Worm (Caenorhabditis elegans): ENCODE data around the gene Y50D4A.4.

DNA sequence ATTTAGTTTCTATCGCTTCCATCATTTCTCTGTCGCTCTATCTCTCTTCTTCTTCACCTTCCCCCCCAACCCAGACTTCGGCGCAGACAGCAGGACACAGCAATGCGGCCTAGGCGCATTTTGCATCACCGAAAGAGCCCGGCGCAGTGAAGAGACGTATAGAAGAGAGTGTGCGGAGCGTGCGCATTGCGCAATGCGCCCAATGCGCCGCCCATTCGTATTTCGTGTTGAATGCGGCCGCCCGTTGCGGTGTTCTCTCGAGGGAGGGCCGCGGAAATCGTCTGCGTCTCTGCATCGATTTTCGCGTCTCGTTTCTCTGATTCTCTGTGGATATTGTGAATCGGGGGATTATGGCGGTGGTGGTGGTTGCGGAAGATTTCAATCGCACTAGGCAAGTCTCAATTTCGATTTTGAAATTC is 44.6 kb downstream of the Y50D4A.4 start:
- TF ChIP-seq ceh-82 (tag; optimal IDR thresholded peaks at IDR 0.05), result no peak
- TF ChIP-seq lin-13 (GFP tag; optimal IDR thresholded peaks at IDR 0.05), result peak; percentile 98
- TF ChIP-seq lsy-2 (tag; optimal IDR thresholded peaks at IDR 0.05), result peak; percentile 93 to 95
- TF ChIP-seq unc-39 (tag; optimal IDR thresholded peaks at IDR 0.05), result peak; percentile 69
- peak; percentile 76 for TF ChIP-seq ces-1 (GFP tag; optimal IDR thresholded peaks at IDR 0.05)
- peak; percentile 99 for TF ChIP-seq zfp-3 (GFP tag; conservative IDR thresholded peaks at IDR 0.05)
- peak; percentile 97 for TF ChIP-seq nhr-77 (tag; optimal IDR thresholded peaks at IDR 0.05)
- peak; percentile 95 for TF ChIP-seq T20F7.1 (GFP tag; optimal IDR thresholded peaks at IDR 0.05)
- TF ChIP-seq F37D6.2 (tag; optimal IDR thresholded peaks at IDR 0.05), result peak; percentile 98
- TF ChIP-seq nhr-6 (tag; optimal IDR thresholded peaks at IDR 0.05), result peak; percentile 90
- peak; percentile 3 for TF ChIP-seq lin-39 (tag; optimal IDR thresholded peaks at IDR 0.05)

Data from whole organism, L4 larva.